Worm (Caenorhabditis elegans): ENCODE data around the gene bgal-2.

ce11 chrX:6784181-6784580 lies at the start of gene bgal-2:
- TF ChIP-seq ztf-29 (GFP tag; IDR thresholded peaks at IDR 0.05) (no peak), flt-1 (GFP tag; IDR thresholded peaks at IDR 0.05) (no peak), klf-2 (GFP tag; conservative IDR thresholded peaks at IDR 0.05) (no peak), cog-1 (tag; optimal IDR thresholded peaks at IDR 0.05) (no peak), tab-1 (GFP tag; IDR thresholded peaks at IDR 0.05) (no peak), ztf-23 (GFP tag; IDR thresholded peaks at IDR 0.05) (no peak), T22C8.4 (GFP tag; IDR thresholded peaks at IDR 0.05) (no peak), ref-1 (GFP tag; conservative IDR thresholded peaks at IDR 0.05) (no peak), med-1 (GFP tag; optimal IDR thresholded peaks at IDR 0.05; ENCODE audit: insufficient read depth) (no peak)

Measured in whole organism, midembryonic.